Fruit fly (Drosophila melanogaster): ENCODE measurements around the gene tll.

DNA sequence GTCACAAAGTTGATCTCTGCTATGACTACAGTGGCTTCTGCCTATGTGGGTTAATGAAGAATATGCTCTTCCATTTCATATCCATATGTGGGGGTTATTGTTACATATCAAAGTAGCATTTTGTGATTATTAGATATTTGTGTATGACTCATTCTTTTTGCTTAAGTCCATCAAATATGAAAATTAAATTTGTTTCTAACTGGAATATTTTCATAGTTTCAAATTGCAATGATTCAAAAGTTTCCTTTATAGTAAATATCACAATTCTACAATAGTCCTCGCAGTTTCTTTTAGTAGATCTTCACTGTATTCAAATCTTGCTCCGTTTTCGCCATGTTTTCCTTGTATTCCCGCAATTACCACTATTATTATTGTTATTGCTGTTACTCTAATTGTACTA lies 46.9 kb upstream of the tll start:
- no peak for TF ChIP-seq CG8478 (optimal IDR thresholded peaks at IDR 0.05)
- no peak for TF ChIP-seq CTCF (optimal IDR thresholded peaks at IDR 0.05)

Data from S2 (cell line).